Fruit fly (Drosophila melanogaster) whole organism, prepupa: ENCODE measurements around the gene CG7806.

Experiments
- Blimp-1 ChIP-seq: fragments of 200-800 bp; sonication (Bioruptor generic); optimal IDR thresholded peaks from 3 replicates; lab custom pipeline; 2017; ENCODE audit warnings: missing biosample characterization, missing genetic modification characterization, mild to moderate bottlenecking, moderate library complexity, missing genetic modification reagents
- CG11762 ChIP-seq: fragments of 200-800 bp; sonication (Bioruptor generic); optimal IDR thresholded peaks from 3 replicates; lab custom pipeline; 2016; ENCODE audit warnings: missing biosample characterization, missing genetic modification characterization; ENCODE audit not compliant: insufficient read depth
- CG11902 ChIP-seq: fragments of 200-800 bp; sonication (Bioruptor generic); optimal IDR thresholded peaks from 3 replicates; lab custom pipeline; 2016; ENCODE audit warnings: missing biosample characterization, missing genetic modification characterization
- CG15336 ChIP-seq: fragments of 200-800 bp; sonication (Bioruptor generic); IDR thresholded peaks from 2 replicates; pipeline ENCODE4 v1.3.6; 2022; ENCODE audit warnings: missing biosample characterization, missing genetic modification characterization
- CG1621 ChIP-seq: fragments of 200-800 bp; sonication (Bioruptor generic); optimal IDR thresholded peaks from 3 replicates; lab custom pipeline; 2018; ENCODE audit warnings: missing biosample characterization, mild to moderate bottlenecking, missing genetic modification characterization
- CG16779 ChIP-seq: fragments of 200-800 bp; sonication (Bioruptor generic); optimal IDR thresholded peaks from 3 replicates; lab custom pipeline; 2017; ENCODE audit warnings: missing biosample characterization, mild to moderate bottlenecking, missing genetic modification characterization
- CG32006 ChIP-seq: fragments of 200-800 bp; sonication (Bioruptor generic); optimal IDR thresholded peaks from 3 replicates; lab custom pipeline; 2017; ENCODE audit warnings: missing biosample characterization, mild to moderate bottlenecking, missing genetic modification characterization
- CG3919 ChIP-seq: fragments of 200-800 bp; sonication (Bioruptor generic); optimal IDR thresholded peaks from 3 replicates; lab custom pipeline; 2016; ENCODE audit warnings: missing biosample characterization, missing genetic modification characterization
- CG6276 ChIP-seq: fragments of 200-800 bp; sonication (Bioruptor generic); optimal IDR thresholded peaks from 2 replicates; lab custom pipeline; 2017; ENCODE audit warnings: missing biosample characterization, mild to moderate bottlenecking, missing genetic modification characterization
- CG6792 ChIP-seq: fragments of 200-800 bp; sonication (Bioruptor generic); optimal IDR thresholded peaks from 3 replicates; lab custom pipeline; 2016; ENCODE audit warnings: missing biosample characterization, missing genetic modification characterization
- CG6808 ChIP-seq: fragments of 200-800 bp; sonication (Bioruptor generic); optimal IDR thresholded peaks from 3 replicates; lab custom pipeline; 2017; ENCODE audit warnings: missing biosample characterization, missing genetic modification characterization, mild to moderate bottlenecking, moderate library complexity, missing genetic modification reagents
- CG7368 ChIP-seq: fragments of 200-800 bp; sonication (Bioruptor generic); optimal IDR thresholded peaks from 3 replicates; lab custom pipeline; 2016; ENCODE audit warnings: missing biosample characterization, missing genetic modification characterization
- CG8119 ChIP-seq: fragments of 200-800 bp; sonication (Bioruptor generic); IDR thresholded peaks from 3 replicates; pipeline ENCODE4 v1.3.6; 2022; ENCODE audit warnings: missing biosample characterization, missing genetic modification characterization
- CG9139 ChIP-seq: fragments of 200-800 bp; sonication (Bioruptor generic); optimal IDR thresholded peaks from 3 replicates; lab custom pipeline; 2017; ENCODE audit warnings: missing biosample characterization, mild to moderate bottlenecking, missing genetic modification characterization
- Eip75B ChIP-seq: fragments of 200-800 bp; sonication (Bioruptor generic); optimal IDR thresholded peaks from 3 replicates; lab custom pipeline; 2016; ENCODE audit warnings: missing biosample characterization, missing genetic modification characterization
- Eip78C ChIP-seq: fragments of 200-800 bp; sonication (Bioruptor generic); peaks from one replicate; lab custom pipeline; 2016; ENCODE audit warnings: missing biosample characterization, missing genetic modification characterization
- Ets96B ChIP-seq: fragments of 200-800 bp; optimal IDR thresholded peaks from 2 replicates; lab custom pipeline; 2019; ENCODE audit warnings: missing biosample characterization, mild to moderate bottlenecking, missing genetic modification characterization, moderate library complexity
- Hr39 ChIP-seq: fragments of 200-800 bp; sonication (Bioruptor generic); optimal IDR thresholded peaks from 2 replicates; lab custom pipeline; 2016; ENCODE audit warnings: missing biosample characterization, missing genetic modification characterization
- Hr4 ChIP-seq: fragments of 200-800 bp; sonication (Bioruptor generic); optimal IDR thresholded peaks from 3 replicates; lab custom pipeline; 2016; ENCODE audit warnings: missing biosample characterization, missing genetic modification characterization
- Met ChIP-seq: fragments of 200-800 bp; sonication (Bioruptor generic); optimal IDR thresholded peaks from 3 replicates; lab custom pipeline; 2016; ENCODE audit warnings: missing biosample characterization, missing genetic modification characterization
- Smox ChIP-seq: fragments of 200-800 bp; sonication (Bioruptor generic); optimal IDR thresholded peaks from 3 replicates; lab custom pipeline; 2016; ENCODE audit warnings: missing biosample characterization, missing genetic modification characterization
- Sox14 ChIP-seq: fragments of 200-800 bp; sonication (Bioruptor generic); optimal IDR thresholded peaks from 3 replicates; lab custom pipeline; 2016; ENCODE audit warnings: missing biosample characterization, missing genetic modification characterization
- Sox15 ChIP-seq: fragments of 200-800 bp; sonication (Bioruptor generic); optimal IDR thresholded peaks from 3 replicates; lab custom pipeline; 2016; ENCODE audit warnings: missing biosample characterization, missing genetic modification characterization
- achi ChIP-seq: fragments of 200-800 bp; sonication (Bioruptor generic); optimal IDR thresholded peaks from 3 replicates; lab custom pipeline; 2016; ENCODE audit warnings: missing biosample characterization, missing genetic modification characterization
- acj6 ChIP-seq: fragments of 200-800 bp; sonication (Bioruptor generic); optimal IDR thresholded peaks from 3 replicates; lab custom pipeline; 2016; ENCODE audit warnings: missing biosample characterization, missing genetic modification characterization
- cyc ChIP-seq: fragments of 200-800 bp; sonication (Bioruptor generic); optimal IDR thresholded peaks from 3 replicates; lab custom pipeline; 2016; ENCODE audit warnings: missing biosample characterization, missing genetic modification characterization
- dac ChIP-seq: fragments of 200-800 bp; sonication (Bioruptor generic); optimal IDR thresholded peaks from 2 replicates; lab custom pipeline; 2017; ENCODE audit warnings: missing biosample characterization, mild to moderate bottlenecking, missing genetic modification characterization
- dsx ChIP-seq: fragments of 200-800 bp; optimal IDR thresholded peaks from 3 replicates; lab custom pipeline; 2019; ENCODE audit warnings: missing biosample characterization, mild to moderate bottlenecking, missing genetic modification characterization, moderate library complexity; ENCODE audit not compliant: poor library complexity, severe bottlenecking
- eg ChIP-seq: fragments of 200-800 bp; sonication (Bioruptor generic); IDR thresholded peaks from 3 replicates; pipeline ENCODE4 v1.3.6; 2022; ENCODE audit warnings: missing biosample characterization, missing genetic modification characterization
- esn ChIP-seq: fragments of 200-800 bp; sonication (Bioruptor generic); optimal IDR thresholded peaks from 2 replicates; lab custom pipeline; 2016; ENCODE audit warnings: missing biosample characterization, mild to moderate bottlenecking, missing genetic modification characterization, moderate library complexity
- fd85E ChIP-seq: fragments of 200-800 bp; sonication (Bioruptor generic); optimal IDR thresholded peaks from 3 replicates; lab custom pipeline; 2016; ENCODE audit warnings: missing biosample characterization, missing genetic modification characterization
- fkh ChIP-seq: fragments of 200-800 bp; sonication (Bioruptor generic); optimal IDR thresholded peaks from 3 replicates; lab custom pipeline; 2017; ENCODE audit warnings: missing biosample characterization, mild to moderate bottlenecking, missing genetic modification characterization, moderate library complexity
- lz ChIP-seq: fragments of 200-800 bp; sonication (Bioruptor generic); optimal IDR thresholded peaks from 3 replicates; lab custom pipeline; 2016; ENCODE audit warnings: missing biosample characterization, missing genetic modification characterization
- pdm3 ChIP-seq: fragments of 200-800 bp; sonication (Bioruptor generic); optimal IDR thresholded peaks from 3 replicates; lab custom pipeline; 2016; ENCODE audit warnings: missing biosample characterization, missing genetic modification characterization
- salr ChIP-seq, 2 experiments: fragments of 200-800 bp; sonication (Bioruptor generic); optimal IDR thresholded peaks; 3 replicates each; lab custom pipeline; 2016 to 2018; ENCODE audit warnings: missing biosample characterization in 2 of 2, missing genetic modification characterization in 2 of 2, mild to moderate bottlenecking in 1 of 2
- ss ChIP-seq, 2 experiments: fragments of 200-800 bp; sonication (Bioruptor generic); optimal IDR thresholded peaks; 2 replicates in 1 of 2; 3 replicates in 1 of 2; lab custom pipeline; 2017 to 2018; ENCODE audit warnings: mild to moderate bottlenecking in 2 of 2, missing biosample characterization in 2 of 2, missing genetic modification characterization in 2 of 2, moderate library complexity in 1 of 2
- svp ChIP-seq: fragments of 200-800 bp; sonication (Bioruptor generic); peaks from one replicate; lab custom pipeline; 2016; ENCODE audit warnings: missing biosample characterization, missing genetic modification characterization
- topi ChIP-seq: fragments of 200-800 bp; sonication (Bioruptor generic); optimal IDR thresholded peaks from 3 replicates; lab custom pipeline; 2016; ENCODE audit warnings: missing biosample characterization, missing genetic modification characterization

Gene CG7806

dm6 chr2L:8362273-8362954 is 51.2 kb downstream of the CG7806 start, which contains the start of gene CG7627 (continued):
- TF ChIP-seq CG6792 (GFP tag; lab: Kevin White, UChicago), result peak; percentile 60
- peak; percentile 53 for TF ChIP-seq CG7368 (GFP tag; lab: Kevin White, UChicago)
- peak; percentile 72 for TF ChIP-seq Sox14
- TF ChIP-seq CG15336 (GFP tag; lab: Robert Waterston, UW), result peak; percentile 66
- peak; percentile 46 for TF ChIP-seq CG3919 (GFP tag; lab: Kevin White, UChicago)
- TF ChIP-seq topi (GFP tag; lab: Kevin White, UChicago), result peak; percentile 71
- peak; percentile 51 for TF ChIP-seq acj6 (GFP tag; lab: Kevin White, UChicago)
- peak; percentile 84 for TF ChIP-seq esn (GFP tag; lab: Kevin White, UChicago)
- peak; percentile 68 for TF ChIP-seq Smox (GFP tag; lab: Kevin White, UChicago)
- TF ChIP-seq dsx (GFP tag; lab: Kevin White, UChicago), result peak; percentile 47
- peak; percentile 46 for TF ChIP-seq Blimp-1 (GFP tag; lab: Kevin White, UChicago)
- peak; percentile 58 for TF ChIP-seq Eip75B
- no peak for TF ChIP-seq Ets96B (tag; lab: Kevin White, UChicago)
- peak; percentile 96 for TF ChIP-seq svp
- TF ChIP-seq pdm3 (GFP tag; lab: Kevin White, UChicago), result peak; percentile 74
- TF ChIP-seq Hr4 (GFP tag; lab: Kevin White, UChicago), result peak; percentile 58
- TF ChIP-seq CG8119 (GFP tag; lab: Robert Waterston, UW), result peak; percentile 77
- TF ChIP-seq eg (GFP tag; lab: Robert Waterston, UW), result peak; percentile 78
- peak; percentile 51 for TF ChIP-seq fkh (GFP tag; lab: Kevin White, UChicago)
- TF ChIP-seq CG11902 (GFP tag; lab: Kevin White, UChicago), result peak; percentile 61
- no peak for TF ChIP-seq dac
- TF ChIP-seq CG6808, result peak; percentile 64
- TF ChIP-seq CG6276 (GFP tag; lab: Kevin White, UChicago), result peak; percentile 65
- peak; percentile 30 for TF ChIP-seq CG9139 (GFP tag; lab: Kevin White, UChicago)
- TF ChIP-seq, all 60 proteins: peak for 53

- TF ChIP-seq cyc (GFP tag; lab: Kevin White, UChicago) (no peak), CG32006 (GFP tag; lab: Kevin White, UChicago) (no peak), salr (GFP tag; optimal IDR thresholded peaks at IDR 0.05; lab: Kevin White, UChicago) (peak in 1 of 2 experiments; percentile 24), ss (GFP tag; optimal IDR thresholded peaks at IDR 0.05; lab: Kevin White, UChicago) (no peak), eg (GFP tag; lab: Robert Waterston, UW) (peak; percentile 6; the same call in 2 of the 3 replicates), CG1621 (tag; lab: Kevin White, UChicago) (no peak), CG11762 (no peak), Eip78C (GFP tag; lab: Kevin White, UChicago) (no peak), CG6792 (GFP tag; lab: Kevin White, UChicago) (no peak), acj6 (GFP tag; lab: Kevin White, UChicago) (no peak), fd85E (GFP tag; lab: Kevin White, UChicago) (no peak)
Observed at dm6 chr2L:8362955-8363285, 51.7 kb downstream of the CG7806 start.

- peak; percentile 53 for TF ChIP-seq fkh (GFP tag; lab: Kevin White, UChicago)
- TF ChIP-seq CG1621 (tag; lab: Kevin White, UChicago), result peak; percentile 49
- peak; percentile 36 for TF ChIP-seq esn (GFP tag; lab: Kevin White, UChicago)
- peak; percentile 8 for TF ChIP-seq topi (GFP tag; lab: Kevin White, UChicago)
- TF ChIP-seq achi, result peak; percentile 100
- TF ChIP-seq Sox14, result peak; percentile 34
- TF ChIP-seq Smox (GFP tag; lab: Kevin White, UChicago), result peak; percentile 7
- no peak for TF ChIP-seq Sox15 (GFP tag; lab: Kevin White, UChicago)
- 0 out of 3 replicates have a peak, but pooled peaks have one; percentile 18 for TF ChIP-seq CG8119 (GFP tag; lab: Robert Waterston, UW)
- peak; percentile 59 for TF ChIP-seq Eip78C (GFP tag; lab: Kevin White, UChicago)
- TF ChIP-seq lz, result peak; percentile 15
- no peak for TF ChIP-seq CG6792 (GFP tag; lab: Kevin White, UChicago)
- peak in 1 of 2 experiments; percentile 9 for TF ChIP-seq ss (GFP tag; optimal IDR thresholded peaks at IDR 0.05; lab: Kevin White, UChicago)
- no peak for TF ChIP-seq CG16779
- peak; percentile 16 for TF ChIP-seq Met (GFP tag; lab: Kevin White, UChicago)
- peak; percentile 7 for TF ChIP-seq Hr39 (GFP tag; lab: Kevin White, UChicago)
Observed at dm6 chr2L:8364006-8364956, 53.1 kb downstream of the CG7806 start, which contains the start of the genes RpS13 and CSN8. RpS13 (minus strand) TSS chr2L:8364662. CSN8 (plus strand) TSS chr2L:8364855.
